Fruit fly (Drosophila melanogaster) whole organism, embryonic: ENCODE data around the gene CG12123.

Source experiments
- CG16779 ChIP-seq: fragments of 200-800 bp; sonication (Bioruptor generic); IDR thresholded peaks from 2 replicates; pipeline ENCODE4 v1.3.6; 2022; ENCODE audit warnings: missing biosample characterization, missing genetic modification characterization
- CG5953 ChIP-seq: fragments of 200-800 bp; sonication (Bioruptor generic); IDR thresholded peaks from 2 replicates; pipeline ENCODE4 v1.3.6; 2022; ENCODE audit warnings: missing biosample characterization, missing genetic modification characterization
- CG9932 ChIP-seq: fragments of 200-800 bp; sonication (Bioruptor generic); IDR thresholded peaks from 2 replicates; pipeline ENCODE4 v1.3.6; 2022; ENCODE audit warnings: missing biosample characterization, missing genetic modification characterization
- TFAM ChIP-seq: fragments of 200-800 bp; sonication (Bioruptor generic); optimal IDR thresholded peaks from 2 replicates; lab custom pipeline; 2017; ENCODE audit warnings: missing biosample characterization, missing genetic modification characterization, inconsistent platforms
- yki ChIP-seq: fragments of >200 bp; optimal IDR thresholded peaks from 3 replicates; lab custom pipeline; 2018

DNA sequence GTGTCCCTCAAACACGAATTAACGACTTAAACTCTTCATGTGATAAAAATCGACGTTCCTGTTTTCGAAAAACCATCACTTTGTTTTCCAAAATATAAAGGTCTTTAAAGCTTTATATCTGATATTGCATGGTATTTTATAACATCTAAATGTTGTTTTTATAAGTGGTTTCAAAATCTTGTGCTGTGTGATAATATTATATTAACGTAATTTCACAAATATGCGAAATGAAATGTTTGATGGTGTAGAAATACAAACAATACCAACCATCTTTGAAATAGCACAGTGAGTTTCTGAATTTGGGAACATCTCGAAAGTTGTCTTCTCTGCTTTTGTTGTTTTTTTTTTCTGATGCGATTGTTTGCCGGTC is 48.8 kb upstream of the CG12123 start:
- no peak for TF ChIP-seq CG5953 (GFP tag; lab: Robert Waterston, UW)
- TF ChIP-seq CG9932 = no peak
- no peak for TF ChIP-seq TFAM (GFP tag; lab: Kevin White, UChicago)
- no peak for TF ChIP-seq CG16779 (GFP tag; lab: Robert Waterston, UW)
- no peak for TF ChIP-seq yki (lab: Kevin White, UChicago)
